Fruit fly (Drosophila melanogaster) whole organism, embryonic: Measurements from ENCODE around the gene CG42852.

Experiments
- Aef1 ChIP-seq: fragments of 200-800 bp; sonication (Bioruptor generic); IDR thresholded peaks from 3 replicates; pipeline ENCODE4 v1.3.6; 2022; ENCODE audit warnings: missing biosample characterization, missing genetic modification characterization
- Atf-2 ChIP-seq: fragments of 200-800 bp; sonication (Bioruptor generic); optimal IDR thresholded peaks from 2 replicates; lab custom pipeline; 2016; ENCODE audit warnings: missing biosample characterization, missing genetic modification characterization
- BtbVII ChIP-seq: fragments of 200-800 bp; sonication (Bioruptor generic); optimal IDR thresholded peaks from 3 replicates; lab custom pipeline; 2017; ENCODE audit warnings: missing biosample characterization, mild to moderate bottlenecking, missing genetic modification characterization
- CG10366 ChIP-seq: fragments of 200-800 bp; sonication (Bioruptor generic); IDR thresholded peaks from 2 replicates; pipeline ENCODE4 v1.3.6; 2022; ENCODE audit warnings: missing biosample characterization, missing genetic modification characterization
- CG12299 ChIP-seq: fragments of 200-800 bp; sonication (Bioruptor generic); optimal IDR thresholded peaks from 2 replicates; lab custom pipeline; 2018; ENCODE audit warnings: missing biosample characterization, mild to moderate bottlenecking, missing genetic modification characterization
- CG13424 ChIP-seq: fragments of 200-800 bp; sonication (Bioruptor generic); optimal IDR thresholded peaks from 2 replicates; lab custom pipeline; 2019; ENCODE audit warnings: missing biosample characterization, mild to moderate bottlenecking, missing genetic modification characterization, moderate library complexity
- CG14050 ChIP-seq: fragments of 200-800 bp; sonication (Bioruptor generic); IDR thresholded peaks from 3 replicates; pipeline ENCODE4 v1.3.6; 2022; ENCODE audit warnings: missing biosample characterization, missing genetic modification characterization
- CG15011 ChIP-seq: fragments of 200-800 bp; sonication (Bioruptor generic); optimal IDR thresholded peaks from 3 replicates; lab custom pipeline; 2018; ENCODE audit warnings: missing biosample characterization, mild to moderate bottlenecking, missing genetic modification characterization
- CG15479 ChIP-seq: fragments of 200-800 bp; sonication (Bioruptor generic); optimal IDR thresholded peaks from 3 replicates; lab custom pipeline; 2019; ENCODE audit warnings: missing biosample characterization, mild to moderate bottlenecking, missing genetic modification characterization, moderate library complexity
- CG1603 ChIP-seq: fragments of 200-800 bp; sonication (Bioruptor generic); optimal IDR thresholded peaks from 2 replicates; lab custom pipeline; 2019; ENCODE audit warnings: missing biosample characterization, mild to moderate bottlenecking, missing genetic modification characterization, moderate library complexity
- CG16813 ChIP-seq: fragments of 200-800 bp; sonication (Bioruptor generic); IDR thresholded peaks from 3 replicates; pipeline ENCODE4 v1.3.6; 2022; ENCODE audit warnings: missing biosample characterization, missing genetic modification characterization; ENCODE audit not compliant: partially characterized antibody
- CG18764 ChIP-seq: fragments of 200-800 bp; sonication (Bioruptor generic); optimal IDR thresholded peaks from 3 replicates; lab custom pipeline; 2016; ENCODE audit warnings: missing biosample characterization, missing genetic modification characterization
- CG2889 ChIP-seq: fragments of 200-800 bp; sonication (Bioruptor generic); IDR thresholded peaks from 3 replicates; pipeline ENCODE4 v1.3.6; 2022; ENCODE audit warnings: missing biosample characterization, missing genetic modification characterization
- CG3407 ChIP-seq: fragments of 200-800 bp; sonication (Bioruptor generic); optimal IDR thresholded peaks from 2 replicates; lab custom pipeline; 2018; ENCODE audit warnings: missing biosample characterization, mild to moderate bottlenecking, missing genetic modification characterization
- CG3726 ChIP-seq: fragments of 200-800 bp; sonication (Bioruptor generic); IDR thresholded peaks from 3 replicates; pipeline ENCODE4, ENCODE4 v1.3.6; 2022; ENCODE audit warnings: missing biosample characterization, missing genetic modification characterization
- CG4360 ChIP-seq: fragments of 200-800 bp; sonication (Bioruptor generic); IDR thresholded peaks from 2 replicates; pipeline ENCODE4 v1.3.6; 2022; ENCODE audit warnings: missing biosample characterization, missing genetic modification characterization
- CG4424 ChIP-seq: fragments of 200-800 bp; sonication (Bioruptor generic); optimal IDR thresholded peaks from 3 replicates; lab custom pipeline; 2016; ENCODE audit warnings: missing biosample characterization, missing genetic modification characterization
- CG6654 ChIP-seq: fragments of 200-800 bp; sonication (Bioruptor generic); optimal IDR thresholded peaks from 2 replicates; lab custom pipeline; 2017; ENCODE audit warnings: missing biosample characterization, mild to moderate bottlenecking, missing genetic modification characterization
- CG6791 ChIP-seq: fragments of 200-800 bp; sonication (Bioruptor generic); IDR thresholded peaks from 3 replicates; pipeline ENCODE4 v1.3.6; 2022; ENCODE audit warnings: missing biosample characterization, missing genetic modification characterization; ENCODE audit not compliant: partially characterized antibody
- CG7987 ChIP-seq: fragments of 200-800 bp; sonication (Bioruptor generic); optimal IDR thresholded peaks from 2 replicates; lab custom pipeline; 2018; ENCODE audit warnings: missing biosample characterization, mild to moderate bottlenecking, missing genetic modification characterization, moderate library complexity
- CG8944 ChIP-seq: fragments of 200-800 bp; sonication (Bioruptor generic); optimal IDR thresholded peaks from 3 replicates; lab custom pipeline; 2016; ENCODE audit warnings: missing biosample characterization, missing genetic modification characterization
- Elba2 ChIP-seq: fragments of 200-800 bp; sonication (Bioruptor generic); optimal IDR thresholded peaks from 3 replicates; lab custom pipeline; 2016; ENCODE audit warnings: missing biosample characterization, missing genetic modification characterization
- Gsc ChIP-seq: fragments of 200-800 bp; sonication (Bioruptor generic); IDR thresholded peaks from 2 replicates; pipeline ENCODE4 v1.3.6; 2022; ENCODE audit warnings: missing biosample characterization, missing genetic modification characterization
- H15 ChIP-seq: fragments of 200-800 bp; sonication (Bioruptor generic); IDR thresholded peaks from 3 replicates; pipeline ENCODE4 v1.3.6; 2022; ENCODE audit warnings: missing biosample characterization, missing genetic modification characterization
- Optix ChIP-seq: fragments of 200-800 bp; sonication (Bioruptor generic); IDR thresholded peaks from 3 replicates; pipeline ENCODE4 v1.3.6; 2022; ENCODE audit warnings: missing biosample characterization, missing genetic modification characterization
- Sox102F ChIP-seq: fragments of 200-800 bp; sonication (Bioruptor generic); optimal IDR thresholded peaks from 2 replicates; lab custom pipeline; 2018; ENCODE audit warnings: missing biosample characterization, mild to moderate bottlenecking, missing genetic modification characterization, moderate library complexity
- Ssrp ChIP-seq: fragments of 200-800 bp; sonication (Bioruptor generic); optimal IDR thresholded peaks from 2 replicates; lab custom pipeline; 2018; ENCODE audit warnings: missing biosample characterization, mild to moderate bottlenecking, missing genetic modification characterization, moderate library complexity
- Stat92E ChIP-seq, 3 experiments: fragments of >200 bp in 2 of 3; fragments of 200-800 bp in 1 of 3; sonication (Bioruptor generic) in 1 of 3; optimal IDR thresholded peaks; 2 replicates each; lab custom pipeline; 2017 to 2019; ENCODE audit warnings: missing biosample characterization in 3 of 3, missing genetic modification characterization in 3 of 3, mild to moderate bottlenecking in 1 of 3, moderate library complexity in 1 of 3
- Xrp1 ChIP-seq: fragments of 200-800 bp; sonication (Bioruptor generic); IDR thresholded peaks from 2 replicates; pipeline ENCODE4 v1.3.6; 2022; ENCODE audit warnings: missing biosample characterization, missing genetic modification characterization
- al ChIP-seq: fragments of 200-800 bp; sonication (Bioruptor generic); IDR thresholded peaks from 2 replicates; pipeline ENCODE4 v1.3.6; 2022; ENCODE audit warnings: missing biosample characterization, missing genetic modification characterization
- ato ChIP-seq: fragments of 200-800 bp; sonication (Bioruptor generic); IDR thresholded peaks from 2 replicates; pipeline ENCODE4 v1.3.6; 2022; ENCODE audit warnings: missing biosample characterization, missing genetic modification characterization; ENCODE audit not compliant: partially characterized antibody
- bab2 ChIP-seq: fragments of 200-800 bp; sonication (Bioruptor generic); optimal IDR thresholded peaks from 2 replicates; lab custom pipeline; 2016; ENCODE audit warnings: missing biosample characterization, missing genetic modification characterization
- br ChIP-seq: fragments of >200 bp; optimal IDR thresholded peaks from 2 replicates; lab custom pipeline; 2017
- chif ChIP-seq, 2 experiments: fragments of 200-800 bp; sonication (Bioruptor generic); optimal IDR thresholded peaks; 3 replicates each; lab custom pipeline; 2016; ENCODE audit warnings: missing biosample characterization in 2 of 2, missing genetic modification characterization in 2 of 2
- crol ChIP-seq: fragments of 200-800 bp; sonication (Bioruptor generic); IDR thresholded peaks from 2 replicates; pipeline ENCODE4 v1.3.6; 2022; ENCODE audit warnings: missing biosample characterization, missing genetic modification characterization
- danr ChIP-seq: fragments of 200-800 bp; sonication (Bioruptor generic); IDR thresholded peaks from 2 replicates; pipeline ENCODE4 v1.3.6; 2022; ENCODE audit warnings: missing biosample characterization, missing genetic modification characterization
- ems ChIP-seq: fragments of 200-800 bp; sonication (Bioruptor generic); optimal IDR thresholded peaks from 3 replicates; lab custom pipeline; 2016; ENCODE audit warnings: missing biosample characterization, missing genetic modification characterization
- gcm ChIP-seq: fragments of 200-800 bp; sonication (Bioruptor generic); optimal IDR thresholded peaks from 2 replicates; lab custom pipeline; 2019; ENCODE audit warnings: missing biosample characterization, mild to moderate bottlenecking, missing genetic modification characterization, moderate library complexity
- gt ChIP-seq: fragments of 200-800 bp; sonication (Bioruptor generic); IDR thresholded peaks from 2 replicates; pipeline ENCODE4 v1.3.6; 2022; ENCODE audit warnings: missing biosample characterization, missing genetic modification characterization
- hb ChIP-seq: fragments of 200-800 bp; sonication (Bioruptor generic); IDR thresholded peaks from 3 replicates; pipeline ENCODE4 v1.3.6; 2022; ENCODE audit warnings: missing biosample characterization, missing genetic modification characterization; ENCODE audit not compliant: partially characterized antibody
- knrl ChIP-seq: fragments of 200-800 bp; sonication (Bioruptor generic); IDR thresholded peaks from 3 replicates; pipeline ENCODE4 v1.3.6; 2022; ENCODE audit warnings: missing biosample characterization, missing genetic modification characterization; ENCODE audit not compliant: partially characterized antibody
- lab ChIP-seq: fragments of 200-800 bp; sonication (Bioruptor generic); optimal IDR thresholded peaks from 3 replicates; lab custom pipeline; 2017; ENCODE audit warnings: missing biosample characterization, missing genetic modification characterization, mild to moderate bottlenecking, moderate library complexity, missing genetic modification reagents
- mirr ChIP-seq: fragments of 200-800 bp; sonication (Bioruptor generic); optimal IDR thresholded peaks from 3 replicates; lab custom pipeline; 2018; ENCODE audit warnings: missing biosample characterization, mild to moderate bottlenecking, missing genetic modification characterization
- pzg ChIP-seq: fragments of 200-800 bp; sonication (Bioruptor generic); optimal IDR thresholded peaks from 3 replicates; lab custom pipeline; 2018; ENCODE audit warnings: missing biosample characterization, mild to moderate bottlenecking, missing genetic modification characterization, moderate library complexity
- sc ChIP-seq, 3 experiments: fragments of >200 bp in 2 of 3; fragments of 200-800 bp in 1 of 3; sonication (Bioruptor generic) in 1 of 3; optimal IDR thresholded peaks; 2 replicates in 2 of 3; 3 replicates in 1 of 3; lab custom pipeline; 2017; ENCODE audit warnings: mild to moderate bottlenecking in 1 of 3, missing biosample characterization in 1 of 3, missing genetic modification characterization in 1 of 3, missing genetic modification reagents in 1 of 3
- sob ChIP-seq: fragments of 200-800 bp; sonication (Bioruptor generic); IDR thresholded peaks from 2 replicates; pipeline ENCODE4 v1.3.6; 2022; ENCODE audit warnings: missing biosample characterization, missing genetic modification characterization
- tap ChIP-seq: fragments of 200-800 bp; optimal IDR thresholded peaks from 3 replicates; lab custom pipeline; 2019; ENCODE audit warnings: missing biosample characterization, mild to moderate bottlenecking, missing genetic modification characterization, moderate library complexity
- trem ChIP-seq: fragments of 200-800 bp; optimal IDR thresholded peaks from 3 replicates; lab custom pipeline; 2019; ENCODE audit warnings: missing biosample characterization, mild to moderate bottlenecking, missing genetic modification characterization, moderate library complexity
- z ChIP-seq: fragments of 200-800 bp; sonication (Bioruptor generic); IDR thresholded peaks from 3 replicates; pipeline ENCODE4 v1.3.6; 2022; ENCODE audit warnings: missing biosample characterization, missing genetic modification characterization

Gene CG42852

dm6 chr3L:16768001-16768652 lies 12.8 kb downstream of the CG42852 start (continued):
- no peak; the same call in 1 of the 2 replicates for TF ChIP-seq sob (GFP tag; lab: Robert Waterston, UW)
- TF ChIP-seq trem, result peak; percentile 51
- 0 out of 2 replicates have a peak, but pooled peaks have one; percentile 34 for TF ChIP-seq CG4360 (GFP tag; lab: Robert Waterston, UW)
- TF ChIP-seq CG4424 (GFP tag; lab: Kevin White, UChicago), result peak; percentile 22
- no peak for TF ChIP-seq danr
- TF ChIP-seq CG8944 (GFP tag; lab: Kevin White, UChicago), result no peak
- TF ChIP-seq mirr (GFP tag; lab: Kevin White, UChicago), result no peak
- TF ChIP-seq pzg (GFP tag; lab: Kevin White, UChicago), result no peak
- TF ChIP-seq gt (GFP tag; lab: Robert Waterston, UW), result no peak; the same call in 1 of the 2 replicates
- TF ChIP-seq Stat92E (GFP tag; optimal IDR thresholded peaks at IDR 0.05; lab: Kevin White, UChicago), result no peak
- TF ChIP-seq CG2889, result no peak
- TF ChIP-seq chif (GFP tag; optimal IDR thresholded peaks at IDR 0.05; lab: Kevin White, UChicago), result peak; percentile 12 to 36
- no peak for TF ChIP-seq gcm (GFP tag; lab: Kevin White, UChicago)
- no peak for TF ChIP-seq CG12299
- no peak for TF ChIP-seq CG7987
- 0 out of 3 replicates have a peak, but pooled peaks have one; percentile 50 for TF ChIP-seq CG6791 (GFP tag; lab: Robert Waterston, UW)
- TF ChIP-seq CG15479 (GFP tag; lab: Kevin White, UChicago), result peak; percentile 60
- no peak for TF ChIP-seq Elba2 (GFP tag; lab: Kevin White, UChicago)
- TF ChIP-seq br (lab: Kevin White, UChicago), result no peak
- peak; percentile 20; the same call in 1 of the 2 replicates for TF ChIP-seq CG10366 (GFP tag; lab: Robert Waterston, UW)
- TF ChIP-seq ato (GFP tag; lab: Robert Waterston, UW), result no peak
- TF ChIP-seq CG6654 (GFP tag; lab: Kevin White, UChicago), result no peak
- 0 out of 3 replicates have a peak, but pooled peaks have one; percentile 28 for TF ChIP-seq knrl (GFP tag; lab: Robert Waterston, UW)
- peak; percentile 23 for TF ChIP-seq bab2 (GFP tag; lab: Kevin White, UChicago)
- TF ChIP-seq lab (GFP tag; lab: Kevin White, UChicago), result no peak
- TF ChIP-seq BtbVII (GFP tag; lab: Kevin White, UChicago), result no peak
- TF ChIP-seq H15 (GFP tag; lab: Robert Waterston, UW), result no peak
- peak; percentile 78 for TF ChIP-seq Xrp1 (GFP tag; lab: Robert Waterston, UW)
- TF ChIP-seq CG18764 (GFP tag; lab: Kevin White, UChicago), result no peak
- TF ChIP-seq CG1603 (tag; lab: Kevin White, UChicago), result peak; percentile 83
- no peak for TF ChIP-seq Optix (GFP tag; lab: Robert Waterston, UW)
- TF ChIP-seq CG3407 (GFP tag; lab: Kevin White, UChicago), result no peak
- TF ChIP-seq tap, result peak; percentile 19
- TF ChIP-seq CG16813 (GFP tag; lab: Robert Waterston, UW), result peak; percentile 57; the same call in 2 of the 3 replicates
- TF ChIP-seq Atf-2, result no peak
- TF ChIP-seq al, result no peak
- peak; percentile 27 for TF ChIP-seq Ssrp (tag; lab: Kevin White, UChicago)
- TF ChIP-seq CG14050 (GFP tag; lab: Robert Waterston, UW), result no peak; the same call in 2 of the 3 replicates
- TF ChIP-seq z (GFP tag; lab: Robert Waterston, UW), result no peak
- no peak for TF ChIP-seq crol
- TF ChIP-seq sc (optimal IDR thresholded peaks at IDR 0.05; lab: Kevin White, UChicago), result no peak
- peak; percentile 0 for TF ChIP-seq sc (GFP tag; optimal IDR thresholded peaks at IDR 0.05; lab: Kevin White, UChicago)
- no peak for TF ChIP-seq Gsc (GFP tag; lab: Robert Waterston, UW)
- TF ChIP-seq CG13424 (tag; lab: Kevin White, UChicago), result peak; percentile 4
- TF ChIP-seq CG3726 (GFP tag; lab: Robert Waterston, UW), result no peak
- peak; percentile 6 for TF ChIP-seq ems
- no peak for TF ChIP-seq hb (GFP tag; lab: Robert Waterston, UW)
- no peak for TF ChIP-seq CG15011 (GFP tag; lab: Kevin White, UChicago)
- TF ChIP-seq Sox102F (GFP tag; lab: Kevin White, UChicago), result peak; percentile 34
- no peak for TF ChIP-seq Aef1 (GFP tag; lab: Robert Waterston, UW)
